Fruit fly (Drosophila melanogaster) whole organism, adult: ENCODE results near the gene Fdx1.
A peak's percentile ranks its signal among the peaks of the same experiment; 100 is the strongest.

ENCODE experiments used
- CG11617 ChIP-seq: fragments of 200-800 bp; sonication (Bioruptor generic); optimal IDR thresholded peaks from 2 replicates; lab custom pipeline; 2017; ENCODE audit warnings: mild to moderate bottlenecking, missing biosample characterization, missing genetic modification reagents, missing genetic modification characterization
- CG12768 ChIP-seq: fragments of 200-800 bp; sonication (Bioruptor generic); optimal IDR thresholded peaks from 2 replicates; lab custom pipeline; 2017; ENCODE audit warnings: missing biosample characterization, missing genetic modification characterization, mild to moderate bottlenecking, moderate library complexity, missing genetic modification reagents
- CG14711 ChIP-seq: fragments of 200-800 bp; sonication (Bioruptor generic); optimal IDR thresholded peaks from 2 replicates; lab custom pipeline; 2018; ENCODE audit warnings: missing biosample characterization, mild to moderate bottlenecking, missing genetic modification characterization, moderate library complexity
- CG1620 ChIP-seq: fragments of 200-800 bp; sonication (Bioruptor generic); optimal IDR thresholded peaks from 2 replicates; lab custom pipeline; 2016; ENCODE audit warnings: missing biosample characterization, missing genetic modification characterization
- CG33017 ChIP-seq: fragments of 200-800 bp; sonication (Bioruptor generic); optimal IDR thresholded peaks from 2 replicates; lab custom pipeline; 2018; ENCODE audit warnings: missing biosample characterization, mild to moderate bottlenecking, missing genetic modification characterization, moderate library complexity
- CG5204 ChIP-seq: fragments of 200-800 bp; sonication (Bioruptor generic); optimal IDR thresholded peaks from 2 replicates; lab custom pipeline; 2016; ENCODE audit warnings: missing biosample characterization, missing genetic modification characterization
- CG7045 ChIP-seq: fragments of 200-800 bp; sonication (Bioruptor generic); optimal IDR thresholded peaks from 2 replicates; lab custom pipeline; 2017; ENCODE audit warnings: missing biosample characterization, mild to moderate bottlenecking, missing genetic modification characterization
- CG7101 ChIP-seq: fragments of 200-800 bp; sonication (Bioruptor generic); optimal IDR thresholded peaks from 2 replicates; lab custom pipeline; 2018; ENCODE audit warnings: missing biosample characterization, mild to moderate bottlenecking, missing genetic modification characterization, moderate library complexity
- Clk ChIP-seq: fragments of 200-800 bp; sonication (Bioruptor generic); optimal IDR thresholded peaks from 2 replicates; lab custom pipeline; 2017; ENCODE audit warnings: missing biosample characterization, missing genetic modification characterization
- Crg-1 ChIP-seq: fragments of 200-800 bp; sonication (Bioruptor generic); optimal IDR thresholded peaks from 2 replicates; lab custom pipeline; 2016; ENCODE audit warnings: missing biosample characterization, missing genetic modification characterization
- Hr96 ChIP-seq: fragments of 200-800 bp; sonication (Bioruptor generic); optimal IDR thresholded peaks from 2 replicates; lab custom pipeline; 2016; ENCODE audit warnings: missing biosample characterization, missing genetic modification characterization
- Mnt ChIP-seq: fragments of 200-800 bp; sonication (Bioruptor generic); optimal IDR thresholded peaks from 2 replicates; lab custom pipeline; 2016; ENCODE audit warnings: missing biosample characterization, mild to moderate bottlenecking, missing genetic modification characterization
- bab1 ChIP-seq: fragments of 200-800 bp; sonication (Bioruptor generic); optimal IDR thresholded peaks from 3 replicates; lab custom pipeline; 2019; ENCODE audit warnings: missing biosample characterization, mild to moderate bottlenecking, missing genetic modification characterization, moderate library complexity
- cic ChIP-seq: fragments of 200-800 bp; sonication (Bioruptor generic); optimal IDR thresholded peaks from 2 replicates; lab custom pipeline; 2017; ENCODE audit warnings: missing biosample characterization, mild to moderate bottlenecking, missing genetic modification characterization, moderate library complexity
- cnc ChIP-seq, 2 experiments: fragments of >200 bp; optimal IDR thresholded peaks; 2 replicates each; lab custom pipeline; 2017
- kay ChIP-seq: fragments of 200-800 bp; sonication (Bioruptor generic); peaks from one replicate; lab custom pipeline; 2016; ENCODE audit warnings: missing biosample characterization, missing genetic modification characterization, borderline replicate concordance
- ovo ChIP-seq: fragments of 200-800 bp; sonication (Bioruptor generic); optimal IDR thresholded peaks from 2 replicates; lab custom pipeline; 2016; ENCODE audit warnings: missing biosample characterization, missing genetic modification characterization
- pad ChIP-seq: fragments of 200-800 bp; sonication (Bioruptor generic); optimal IDR thresholded peaks from 3 replicates; lab custom pipeline; 2017; ENCODE audit warnings: missing biosample characterization, missing genetic modification characterization, mild to moderate bottlenecking, moderate library complexity, missing genetic modification reagents
- tj ChIP-seq: fragments of 200-800 bp; sonication (Bioruptor generic); optimal IDR thresholded peaks from 3 replicates; lab custom pipeline; 2017; ENCODE audit warnings: missing biosample characterization, mild to moderate bottlenecking, missing genetic modification characterization, moderate library complexity
- toe ChIP-seq: fragments of 200-800 bp; sonication (Bioruptor generic); optimal IDR thresholded peaks from 2 replicates; lab custom pipeline; 2016; ENCODE audit warnings: missing biosample characterization, missing genetic modification characterization

Fdx1 gene

dm6 chr3L:9410754-9411423 is 39.9 kb upstream of the Fdx1 start, which contains the start of the genes CG4022 and Cpsf5:
TSS of gene CG4022 (minus strand) at chr3L:9410832.
TSS of gene Cpsf5 (plus strand) at chr3L:9411038.
- peak; percentile 87 for TF ChIP-seq kay (GFP tag; lab: Kevin White, UChicago)
- peak; percentile 84 for TF ChIP-seq CG1620 (GFP tag; lab: Kevin White, UChicago)
- peak; percentile 85 for TF ChIP-seq CG14711 (tag; lab: Kevin White, UChicago)
- peak; percentile 91 for TF ChIP-seq toe
- TF ChIP-seq Clk (GFP tag; lab: Kevin White, UChicago) = peak; percentile 62
- TF ChIP-seq CG7101 (tag; lab: Kevin White, UChicago) = peak; percentile 88
- TF ChIP-seq bab1 = peak; percentile 80
- peak; percentile 83 for TF ChIP-seq CG7045 (GFP tag; lab: Kevin White, UChicago)
- TF ChIP-seq cnc (optimal IDR thresholded peaks at IDR 0.05; lab: Kevin White, UChicago) = no peak
- TF ChIP-seq Mnt (GFP tag; lab: Kevin White, UChicago) = peak; percentile 89
- peak; percentile 66 for TF ChIP-seq cic (GFP tag; lab: Kevin White, UChicago)
- peak; percentile 78 for TF ChIP-seq CG12768 (GFP tag; lab: Kevin White, UChicago)
- TF ChIP-seq Crg-1 (GFP tag; lab: Kevin White, UChicago) = peak; percentile 77
- no peak for TF ChIP-seq Hr96 (GFP tag; lab: Kevin White, UChicago)
- peak; percentile 72 for TF ChIP-seq tj (GFP tag; lab: Kevin White, UChicago)
- TF ChIP-seq pad (GFP tag; lab: Kevin White, UChicago) = peak; percentile 61
- TF ChIP-seq CG33017 (tag; lab: Kevin White, UChicago) = peak; percentile 84
- no peak for TF ChIP-seq CG5204
- peak; percentile 90 for TF ChIP-seq CG11617 (GFP tag; lab: Kevin White, UChicago)
- TF ChIP-seq ovo (GFP tag; lab: Kevin White, UChicago) = peak; percentile 74

DNA sequence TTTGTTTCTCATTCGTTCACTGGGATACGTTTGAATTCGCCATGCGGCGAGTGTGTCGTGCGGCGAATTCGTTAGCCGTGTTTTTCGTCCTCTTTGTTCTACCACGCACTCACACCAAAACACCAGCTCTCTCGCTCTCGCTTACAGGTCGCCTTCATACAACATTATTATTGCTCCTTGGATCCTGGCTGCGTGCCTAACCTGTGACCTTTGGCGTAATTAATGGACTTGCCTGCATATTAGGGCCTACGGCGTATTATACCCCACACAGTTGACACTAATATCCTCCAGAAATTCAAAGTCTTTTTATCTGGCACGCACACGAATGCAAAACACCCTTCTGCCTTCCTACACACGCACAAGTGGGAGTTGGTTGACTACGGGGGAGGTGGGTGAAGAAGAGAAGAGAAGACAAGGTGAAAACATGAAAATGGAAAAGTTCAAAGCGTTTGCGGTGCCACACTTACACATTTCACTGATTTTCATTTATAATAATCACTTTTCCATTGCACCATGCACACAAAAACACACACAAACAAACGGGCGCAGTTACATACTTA is 39.1 kb upstream of the Fdx1 start:
- TF ChIP-seq CG1620 (GFP tag; lab: Kevin White, UChicago) (no peak), CG7101 (tag; lab: Kevin White, UChicago) (no peak), cic (GFP tag; lab: Kevin White, UChicago) (no peak), toe (no peak), bab1 (no peak), pad (GFP tag; lab: Kevin White, UChicago) (no peak), cnc (optimal IDR thresholded peaks at IDR 0.05; lab: Kevin White, UChicago) (no peak), Mnt (GFP tag; lab: Kevin White, UChicago) (no peak)

DNA sequence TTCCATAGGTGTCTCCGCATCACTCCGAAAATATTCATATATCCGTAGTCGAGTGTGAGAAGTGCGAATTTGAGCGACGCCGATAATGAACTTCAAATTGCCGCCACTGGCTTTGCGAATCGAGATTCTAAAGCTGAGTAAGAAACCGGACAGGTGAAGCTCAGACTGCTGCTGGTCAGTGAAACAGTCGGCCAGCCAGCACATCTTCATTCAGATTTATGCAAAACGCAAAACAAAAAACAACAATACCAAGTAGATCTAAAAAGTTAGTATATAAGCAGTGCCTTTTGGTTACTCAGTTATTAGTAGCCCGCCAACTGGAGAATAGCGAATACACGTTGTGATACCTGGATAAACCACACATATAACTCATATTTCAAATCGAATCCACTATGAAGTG is 33.5 kb upstream of the Fdx1 start, which contains the start of gene Cpr67B:
TSS of gene Cpr67B (plus strand) at position 301 of the 400 bp plus-strand sequence.
- TF ChIP-seq Mnt (GFP tag; lab: Kevin White, UChicago) (no peak), CG12768 (GFP tag; lab: Kevin White, UChicago) (no peak), tj (GFP tag; lab: Kevin White, UChicago) (no peak), ovo (GFP tag; lab: Kevin White, UChicago) (no peak), kay (GFP tag; lab: Kevin White, UChicago) (no peak), CG14711 (tag; lab: Kevin White, UChicago) (no peak), CG33017 (tag; lab: Kevin White, UChicago) (no peak), cnc (optimal IDR thresholded peaks at IDR 0.05; lab: Kevin White, UChicago) (no peak), CG7101 (tag; lab: Kevin White, UChicago) (no peak), Crg-1 (GFP tag; lab: Kevin White, UChicago) (no peak), pad (GFP tag; lab: Kevin White, UChicago) (no peak), Clk (GFP tag; lab: Kevin White, UChicago) (no peak), CG11617 (GFP tag; lab: Kevin White, UChicago) (no peak), bab1 (no peak), Hr96 (GFP tag; lab: Kevin White, UChicago) (no peak), toe (no peak), CG7045 (GFP tag; lab: Kevin White, UChicago) (no peak), CG1620 (GFP tag; lab: Kevin White, UChicago) (no peak), cic (GFP tag; lab: Kevin White, UChicago) (no peak), CG5204 (no peak)

dm6 chr3L:9402157-9402890 is 31.3 kb upstream of the Fdx1 start, which contains the start of gene eIF4E1:
TSS of gene eIF4E1 (minus strand) at chr3L:9402460.
- peak; percentile 87 for TF ChIP-seq CG14711 (tag; lab: Kevin White, UChicago)
- TF ChIP-seq cnc (optimal IDR thresholded peaks at IDR 0.05; lab: Kevin White, UChicago) = no peak
- TF ChIP-seq kay (GFP tag; lab: Kevin White, UChicago) = peak; percentile 38
- peak; percentile 9 for TF ChIP-seq bab1
- peak; percentile 78 for TF ChIP-seq Mnt (GFP tag; lab: Kevin White, UChicago)
- TF ChIP-seq tj (GFP tag; lab: Kevin White, UChicago) = peak; percentile 38
